Fruit fly (Drosophila melanogaster): ENCODE data around the gene CG8353.

- TF ChIP-seq h (optimal IDR thresholded peaks at IDR 0.05): no peak
- TF ChIP-seq Sin3A (optimal IDR thresholded peaks at IDR 0.05): no peak
- TF ChIP-seq insv (optimal IDR thresholded peaks at IDR 0.05): no peak
Measured at dm6 chr2L:8233571-8233970, 19.7 kb downstream of the CG8353 start.
